Fruit fly (Drosophila melanogaster): ENCODE measurements around the gene Raf.

Gene Raf

DNA sequence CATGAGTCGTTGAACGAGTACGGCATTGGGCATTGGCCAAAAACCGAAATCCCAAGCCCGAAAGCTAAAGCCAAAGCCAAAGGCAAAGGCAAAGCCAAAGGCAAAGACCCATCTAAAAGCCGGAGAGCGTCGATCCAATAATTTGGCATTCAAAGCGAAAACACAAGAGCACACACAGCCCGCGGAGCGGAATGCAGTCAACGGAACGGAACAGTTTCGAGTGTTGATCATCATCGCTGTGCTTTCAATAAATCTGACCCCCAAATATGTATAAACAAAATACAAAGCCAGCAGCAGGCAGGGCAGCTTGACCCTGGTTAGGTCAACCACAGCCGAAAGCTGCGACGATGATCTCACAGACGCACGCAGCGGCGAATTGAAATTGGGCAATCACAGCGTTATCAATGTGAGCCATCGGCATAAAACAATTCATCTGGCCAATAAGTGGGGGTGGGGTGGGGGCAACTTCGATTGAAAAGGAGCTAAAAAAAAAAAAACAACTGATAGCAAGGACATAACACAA is 16.4 kb upstream of the Raf start:
- TF ChIP-seq CTCF (optimal IDR thresholded peaks at IDR 0.05) (no peak), CG8478 (optimal IDR thresholded peaks at IDR 0.05) (no peak)

- no peak for TF ChIP-seq CTCF (optimal IDR thresholded peaks at IDR 0.05)
These were observed 11.8 kb upstream of the Raf start for dm6 chrX:2283470-2283869.

- TF ChIP-seq CTCF (optimal IDR thresholded peaks at IDR 0.05) (no peak), CG8478 (optimal IDR thresholded peaks at IDR 0.05) (no peak)
These were observed 9.0 kb upstream of the Raf start for dm6 chrX:2286255-2286654.

dm6 chrX:2286985-2287384 is 8.3 kb upstream of the Raf start:
- no peak for TF ChIP-seq CG8478 (optimal IDR thresholded peaks at IDR 0.05)
- no peak for TF ChIP-seq CTCF (optimal IDR thresholded peaks at IDR 0.05)

DNA sequence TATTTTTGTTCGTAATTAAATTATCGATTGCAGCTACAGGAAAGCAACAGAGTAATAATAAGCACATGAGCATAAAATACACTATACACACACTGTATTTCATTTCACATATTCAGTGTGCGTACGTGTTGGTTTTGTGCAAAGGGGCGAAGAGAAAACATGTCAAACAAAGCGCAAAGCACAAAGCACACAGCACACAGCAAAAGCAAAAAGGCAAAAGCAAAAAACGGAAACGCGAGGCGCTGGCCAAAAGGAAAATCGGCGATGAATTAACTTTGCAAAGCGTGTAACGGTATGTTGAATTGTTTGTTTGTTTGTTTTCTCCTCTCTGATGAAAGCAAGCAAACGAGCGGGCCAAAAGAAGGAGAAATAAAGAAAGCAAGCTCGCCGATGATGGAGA is 6.9 kb upstream of the Raf start:
- no peak for TF ChIP-seq CG8478 (optimal IDR thresholded peaks at IDR 0.05)
- no peak for TF ChIP-seq CTCF (optimal IDR thresholded peaks at IDR 0.05)

- no peak for TF ChIP-seq CG8478 (optimal IDR thresholded peaks at IDR 0.05)
- no peak for TF ChIP-seq CTCF (optimal IDR thresholded peaks at IDR 0.05)
These were observed 6.1 kb upstream of the Raf start for dm6 chrX:2289134-2289533.

DNA sequence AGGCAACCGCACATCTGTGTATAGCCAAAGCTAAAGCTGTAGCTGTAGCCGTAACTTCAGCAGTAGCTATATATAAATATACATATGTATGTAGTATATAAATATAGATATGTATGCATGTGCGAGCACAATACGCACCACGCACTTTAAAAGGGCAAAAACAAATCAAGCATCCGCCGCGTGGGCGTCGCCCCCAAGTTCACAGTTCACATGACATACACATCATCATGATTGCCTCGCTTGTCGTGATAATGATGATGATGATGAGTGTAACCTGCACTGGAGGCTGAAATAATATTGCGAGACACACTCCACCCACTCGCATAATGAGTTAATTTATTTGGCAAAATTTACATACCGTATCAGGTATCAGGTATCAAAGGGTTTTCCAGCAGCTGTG is 4.2 kb upstream of the Raf start:
- TF ChIP-seq CTCF (optimal IDR thresholded peaks at IDR 0.05) (no peak), CG8478 (optimal IDR thresholded peaks at IDR 0.05) (no peak)

- TF ChIP-seq CG8478 (optimal IDR thresholded peaks at IDR 0.05) (no peak), CTCF (optimal IDR thresholded peaks at IDR 0.05) (no peak)
These were observed 2.9 kb upstream of the Raf start for dm6 chrX:2292410-2292809.

DNA sequence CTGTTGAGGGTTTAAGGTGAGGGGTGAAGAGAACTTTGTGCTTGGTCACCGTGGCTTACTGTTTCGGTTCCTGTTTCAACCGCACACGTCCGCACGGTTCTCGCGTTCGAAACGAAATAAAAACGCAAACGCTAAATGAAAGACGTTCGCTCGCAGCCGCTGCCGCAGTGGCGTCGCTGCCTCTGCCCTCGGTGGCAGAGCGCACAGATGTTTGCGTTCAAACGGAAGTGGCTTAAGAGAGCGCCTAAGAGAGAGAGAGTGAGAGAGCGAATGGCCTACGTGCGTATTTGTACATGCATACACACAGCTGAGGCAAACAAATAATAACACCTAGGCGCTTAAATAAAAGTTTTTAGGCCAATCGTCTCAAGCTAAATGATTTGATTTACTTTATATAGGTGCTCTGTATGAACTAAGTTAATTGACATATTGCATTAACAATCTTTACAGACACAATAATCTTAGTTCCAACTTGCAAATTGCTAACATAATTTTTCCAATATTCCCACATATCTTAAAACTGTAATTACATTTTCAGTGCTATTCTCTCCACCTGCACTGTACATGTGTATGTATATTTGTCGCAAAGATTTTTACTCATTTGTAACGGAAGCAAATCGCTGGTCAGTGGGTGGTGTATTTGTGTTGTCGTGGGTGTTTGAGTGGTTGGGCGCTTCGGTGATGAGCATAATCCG is 1.8 kb upstream of the Raf start, which contains the start of gene CG2865:
Gene CG2865, minus strand, starts transcription at position 118 of the 695 bp plus-strand sequence.
- no peak for TF ChIP-seq CG8478 (optimal IDR thresholded peaks at IDR 0.05)
- no peak for TF ChIP-seq CTCF (optimal IDR thresholded peaks at IDR 0.05)

dm6 chrX:2294474-2295434 is 512 bp upstream of the Raf start:
- TF ChIP-seq CG8478 (optimal IDR thresholded peaks at IDR 0.05) = no peak
- no peak for TF ChIP-seq CTCF (optimal IDR thresholded peaks at IDR 0.05)

dm6 chrX:2296230-2297044 is 1.2 kb downstream of the Raf start:
- TF ChIP-seq CTCF (optimal IDR thresholded peaks at IDR 0.05) = no peak

- TF ChIP-seq CTCF (optimal IDR thresholded peaks at IDR 0.05) = no peak
- TF ChIP-seq CG8478 (optimal IDR thresholded peaks at IDR 0.05) = no peak
These were observed 2.3 kb downstream of the Raf start for dm6 chrX:2297428-2298200.

- no peak for TF ChIP-seq CTCF (optimal IDR thresholded peaks at IDR 0.05)
- no peak for TF ChIP-seq CG8478 (optimal IDR thresholded peaks at IDR 0.05)
These were observed 3.6 kb downstream of the Raf start for dm6 chrX:2298708-2299370.

Measured in S2 (cell line).